Fruit fly (Drosophila melanogaster) whole organism, embryonic: ENCODE results near the gene CG8560.

Experiments
- B-H2 ChIP-seq: fragments of 200-800 bp; sonication (Bioruptor generic); optimal IDR thresholded peaks from 2 replicates; lab custom pipeline; 2018; ENCODE audit warnings: missing biosample characterization, mild to moderate bottlenecking, missing genetic modification characterization
- Blimp-1 ChIP-seq: fragments of 200-800 bp; sonication (Bioruptor generic); optimal IDR thresholded peaks from 3 replicates; lab custom pipeline; 2018; ENCODE audit warnings: missing biosample characterization, missing genetic modification characterization, mild to moderate bottlenecking, moderate library complexity, missing genetic modification reagents
- CG10979 ChIP-seq: fragments of 200-800 bp; sonication (Bioruptor generic); optimal IDR thresholded peaks from 2 replicates; lab custom pipeline; 2018; ENCODE audit warnings: missing biosample characterization, mild to moderate bottlenecking, missing genetic modification characterization, moderate library complexity
- CG11398 ChIP-seq: fragments of 200-800 bp; sonication (Bioruptor generic); optimal IDR thresholded peaks from 2 replicates; lab custom pipeline; 2016; ENCODE audit warnings: missing biosample characterization, missing genetic modification characterization
- CG11695 ChIP-seq: fragments of 200-800 bp; sonication (Bioruptor generic); IDR thresholded peaks from 3 replicates; pipeline ENCODE4 v1.3.6; 2022; ENCODE audit warnings: missing biosample characterization, missing genetic modification characterization
- CG12071 ChIP-seq: fragments of 200-800 bp; sonication (Bioruptor generic); optimal IDR thresholded peaks from 3 replicates; lab custom pipeline; 2018; ENCODE audit warnings: missing biosample characterization, mild to moderate bottlenecking, missing genetic modification characterization
- CG1603 ChIP-seq: fragments of 200-800 bp; sonication (Bioruptor generic); optimal IDR thresholded peaks from 2 replicates; lab custom pipeline; 2019; ENCODE audit warnings: missing biosample characterization, mild to moderate bottlenecking, missing genetic modification characterization, moderate library complexity
- CG16815 ChIP-seq: fragments of 200-800 bp; sonication (Bioruptor generic); optimal IDR thresholded peaks from 3 replicates; lab custom pipeline; 2017; ENCODE audit warnings: missing biosample characterization, mild to moderate bottlenecking, missing genetic modification characterization
- CG18011 ChIP-seq: fragments of 200-800 bp; sonication (Bioruptor generic); optimal IDR thresholded peaks from 2 replicates; lab custom pipeline; 2017; ENCODE audit warnings: missing biosample characterization, missing genetic modification characterization, mild to moderate bottlenecking, moderate library complexity, missing genotype
- CG2199 ChIP-seq: fragments of 200-800 bp; sonication (Bioruptor generic); IDR thresholded peaks from 3 replicates; pipeline ENCODE4 v1.3.6; 2022; ENCODE audit warnings: missing biosample characterization, missing genetic modification characterization
- CG3281 ChIP-seq: fragments of 200-800 bp; sonication (Bioruptor generic); optimal IDR thresholded peaks from 3 replicates; lab custom pipeline; 2017; ENCODE audit warnings: missing biosample characterization, mild to moderate bottlenecking, missing genetic modification characterization
- CG34422 ChIP-seq: fragments of 200-800 bp; sonication (Bioruptor generic); IDR thresholded peaks from 3 replicates; pipeline ENCODE4 v1.3.6; 2022; ENCODE audit warnings: missing biosample characterization, missing genetic modification characterization
- CG6791 ChIP-seq: fragments of 200-800 bp; sonication (Bioruptor generic); IDR thresholded peaks from 3 replicates; pipeline ENCODE4 v1.3.6; 2022; ENCODE audit warnings: missing biosample characterization, missing genetic modification characterization; ENCODE audit not compliant: partially characterized antibody
- CG7839 ChIP-seq: fragments of 200-800 bp; sonication (Bioruptor generic); optimal IDR thresholded peaks from 3 replicates; lab custom pipeline; 2018; ENCODE audit warnings: missing biosample characterization, mild to moderate bottlenecking, missing genetic modification characterization, moderate library complexity
- CG8290 ChIP-seq, 3 experiments: fragments of 200-800 bp; sonication (Bioruptor generic); optimal IDR thresholded peaks; 2 replicates each; lab custom pipeline; 2016 to 2019; ENCODE audit warnings: missing biosample characterization in 3 of 3, missing genetic modification characterization in 3 of 3, mild to moderate bottlenecking in 2 of 3, moderate library complexity in 1 of 3
- CG9727 ChIP-seq: fragments of 200-800 bp; sonication (Bioruptor generic); optimal IDR thresholded peaks from 3 replicates; lab custom pipeline; 2017; ENCODE audit warnings: missing biosample characterization, mild to moderate bottlenecking, missing genetic modification characterization
- CoRest ChIP-seq: fragments of 200-800 bp; sonication (Bioruptor generic); optimal IDR thresholded peaks from 3 replicates; lab custom pipeline; 2018; ENCODE audit warnings: missing biosample characterization, mild to moderate bottlenecking, missing genetic modification characterization, moderate library complexity
- Drgx ChIP-seq: fragments of 200-800 bp; sonication (Bioruptor generic); IDR thresholded peaks from 2 replicates; pipeline ENCODE4 v1.3.6; 2022; ENCODE audit warnings: missing biosample characterization, missing genetic modification characterization
- Ets65A ChIP-seq: fragments of 200-800 bp; sonication (Bioruptor generic); peaks from one replicate; lab custom pipeline; 2016; ENCODE audit warnings: missing biosample characterization, missing genetic modification characterization
- H2.0 ChIP-seq: fragments of 200-800 bp; sonication (Bioruptor generic); IDR thresholded peaks from 2 replicates; pipeline ENCODE4 v1.3.6; 2022; ENCODE audit warnings: missing biosample characterization, missing genetic modification characterization
- HHEX ChIP-seq: fragments of 200-800 bp; sonication (Bioruptor generic); optimal IDR thresholded peaks from 3 replicates; lab custom pipeline; 2017; ENCODE audit warnings: missing biosample characterization, mild to moderate bottlenecking, missing genetic modification characterization, missing genetic modification reagents
- Hmr ChIP-seq: fragments of 200-800 bp; sonication (Bioruptor generic); optimal IDR thresholded peaks from 3 replicates; lab custom pipeline; 2017; ENCODE audit warnings: mild to moderate bottlenecking, missing biosample characterization, missing genetic modification reagents, missing genetic modification characterization
- Kr ChIP-seq: fragments of 200-800 bp; sonication (Bioruptor generic); optimal IDR thresholded peaks from 2 replicates; lab custom pipeline; 2017; ENCODE audit warnings: missing biosample characterization, mild to moderate bottlenecking, missing genetic modification characterization
- Med ChIP-seq: fragments of 200-800 bp; sonication (Bioruptor generic); peaks from one replicate; lab custom pipeline; 2016; ENCODE audit warnings: missing biosample characterization, missing genetic modification characterization, mild to moderate bottlenecking, inconsistent platforms, moderate library complexity
- Myb ChIP-seq: fragments of 200-800 bp; sonication (Bioruptor generic); optimal IDR thresholded peaks from 2 replicates; lab custom pipeline; 2016; ENCODE audit warnings: missing biosample characterization, missing genetic modification characterization
- NFAT ChIP-seq: fragments of 200-800 bp; sonication (Bioruptor generic); IDR thresholded peaks from 2 replicates; pipeline ENCODE4 v1.3.6; 2022; ENCODE audit warnings: missing biosample characterization, missing genetic modification characterization
- Nf-YA ChIP-seq: fragments of 200-800 bp; sonication (Bioruptor generic); IDR thresholded peaks from 2 replicates; pipeline ENCODE4 v1.3.6; 2022; ENCODE audit warnings: missing biosample characterization, missing genetic modification characterization
- Ptx1 ChIP-seq: fragments of 200-800 bp; sonication (Bioruptor generic); IDR thresholded peaks from 2 replicates; pipeline ENCODE4 v1.3.6; 2022; ENCODE audit warnings: missing biosample characterization, missing genetic modification characterization
- Rx ChIP-seq: fragments of 200-800 bp; sonication (Bioruptor generic); IDR thresholded peaks from 2 replicates; pipeline ENCODE4 v1.3.6; 2022; ENCODE audit warnings: missing biosample characterization, missing genetic modification characterization
- Sox100B ChIP-seq: fragments of 200-800 bp; sonication (Bioruptor generic); optimal IDR thresholded peaks from 3 replicates; lab custom pipeline; 2018; ENCODE audit warnings: missing biosample characterization, mild to moderate bottlenecking, missing genetic modification characterization
- Xrp1 ChIP-seq: fragments of 200-800 bp; sonication (Bioruptor generic); IDR thresholded peaks from 2 replicates; pipeline ENCODE4 v1.3.6; 2022; ENCODE audit warnings: missing biosample characterization, missing genetic modification characterization
- bcd ChIP-seq: fragments of 200-800 bp; sonication (Bioruptor generic); optimal IDR thresholded peaks from 2 replicates; lab custom pipeline; 2017; ENCODE audit warnings: missing biosample characterization, mild to moderate bottlenecking, missing genetic modification characterization
- caup ChIP-seq: fragments of 200-800 bp; sonication (Bioruptor generic); optimal IDR thresholded peaks from 3 replicates; lab custom pipeline; 2017; ENCODE audit warnings: missing biosample characterization, mild to moderate bottlenecking, missing genetic modification characterization, moderate library complexity; ENCODE audit not compliant: severe bottlenecking
- chif ChIP-seq, 2 experiments: fragments of 200-800 bp; sonication (Bioruptor generic); optimal IDR thresholded peaks; 3 replicates each; lab custom pipeline; 2016; ENCODE audit warnings: missing biosample characterization in 2 of 2, missing genetic modification characterization in 2 of 2
- gcm ChIP-seq: fragments of 200-800 bp; sonication (Bioruptor generic); optimal IDR thresholded peaks from 2 replicates; lab custom pipeline; 2019; ENCODE audit warnings: missing biosample characterization, mild to moderate bottlenecking, missing genetic modification characterization, moderate library complexity
- h ChIP-seq: fragments of >200 bp; optimal IDR thresholded peaks from 2 replicates; lab custom pipeline; 2017
- klu ChIP-seq: fragments of 200-800 bp; sonication (Bioruptor generic); IDR thresholded peaks from 2 replicates; pipeline ENCODE4 v1.3.6; 2022; ENCODE audit warnings: missing biosample characterization, missing genetic modification characterization
- lbe ChIP-seq: fragments of 200-800 bp; sonication (Bioruptor generic); optimal IDR thresholded peaks from 2 replicates; lab custom pipeline; 2016; ENCODE audit warnings: missing biosample characterization, mild to moderate bottlenecking, missing genetic modification characterization
- lola ChIP-seq, 3 experiments: fragments of >200 bp in 2 of 3; fragments of 200-800 bp in 1 of 3; sonication (Bioruptor generic) in 1 of 3; optimal IDR thresholded peaks; 2 replicates each; lab custom pipeline; 2017 to 2019; ENCODE audit warnings: missing biosample characterization in 3 of 3, missing genetic modification characterization in 3 of 3, mild to moderate bottlenecking in 1 of 3, moderate library complexity in 1 of 3
- mirr ChIP-seq: fragments of 200-800 bp; sonication (Bioruptor generic); optimal IDR thresholded peaks from 3 replicates; lab custom pipeline; 2018; ENCODE audit warnings: missing biosample characterization, mild to moderate bottlenecking, missing genetic modification characterization
- onecut ChIP-seq: fragments of 200-800 bp; sonication (Bioruptor generic); IDR thresholded peaks from 2 replicates; pipeline ENCODE4 v1.3.6; 2022; ENCODE audit warnings: missing biosample characterization, missing genetic modification characterization
- pum ChIP-seq: fragments of 200-800 bp; sonication (Bioruptor generic); optimal IDR thresholded peaks from 2 replicates; lab custom pipeline; 2016; ENCODE audit warnings: missing biosample characterization, missing genetic modification characterization
- row ChIP-seq: fragments of 200-800 bp; sonication (Bioruptor generic); IDR thresholded peaks from 3 replicates; pipeline ENCODE4 v1.3.6; 2022; ENCODE audit warnings: missing biosample characterization, missing genetic modification characterization
- sens ChIP-seq: fragments of 200-800 bp; sonication (Bioruptor generic); peaks from one replicate; lab custom pipeline; 2016; ENCODE audit warnings: missing biosample characterization, missing genetic modification characterization
- tgo ChIP-seq: fragments of 200-800 bp; sonication (Bioruptor generic); IDR thresholded peaks from 3 replicates; pipeline ENCODE4 v1.3.6; 2022; ENCODE audit warnings: missing biosample characterization, missing genetic modification characterization
- unpg ChIP-seq: fragments of 200-800 bp; sonication (Bioruptor generic); optimal IDR thresholded peaks from 3 replicates; lab custom pipeline; 2018; ENCODE audit warnings: missing biosample characterization, mild to moderate bottlenecking, missing genetic modification characterization, moderate library complexity
- vnd ChIP-seq: fragments of 200-800 bp; sonication (Bioruptor generic); IDR thresholded peaks from 3 replicates; pipeline ENCODE4 v1.3.6; 2022; ENCODE audit warnings: missing biosample characterization, missing genetic modification characterization; ENCODE audit not compliant: partially characterized antibody
- vvl ChIP-seq: fragments of 200-800 bp; sonication (Bioruptor generic); IDR thresholded peaks from 2 replicates; pipeline ENCODE4 v1.3.6; 2022; ENCODE audit warnings: missing biosample characterization, missing genetic modification characterization
- zen2 ChIP-seq: fragments of 200-800 bp; sonication (Bioruptor generic); IDR thresholded peaks from 3 replicates; pipeline ENCODE4 v1.3.6; 2022; ENCODE audit warnings: missing biosample characterization, missing genetic modification characterization; ENCODE audit not compliant: partially characterized antibody

Gene CG8560

DNA sequence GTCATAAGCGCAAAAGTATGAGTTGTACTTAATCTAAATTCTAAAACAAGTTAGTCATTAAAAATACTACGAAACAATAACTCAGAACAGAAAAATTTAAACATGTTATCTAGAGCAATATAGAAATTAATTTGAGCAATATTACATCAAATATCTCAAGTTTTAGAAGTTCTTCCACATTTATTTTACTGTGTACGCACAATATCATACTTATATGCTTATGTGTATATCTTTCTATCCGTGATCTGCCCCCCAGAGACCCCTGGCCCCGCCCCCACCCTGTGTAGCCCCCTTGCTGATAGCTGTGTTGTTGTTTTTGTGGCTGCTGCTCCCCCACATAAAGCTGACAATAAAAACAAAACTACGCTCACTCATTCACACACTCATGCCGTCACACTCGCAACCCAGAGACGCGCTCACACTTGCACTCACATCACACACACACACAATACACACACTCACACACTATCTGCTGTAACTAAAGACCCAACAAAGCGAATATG lies 29.4 kb upstream of the CG8560 start (continued):
- peak; percentile 27 for TF ChIP-seq CG7839 (tag; lab: Kevin White, UChicago)
- TF ChIP-seq Drgx (GFP tag; lab: Robert Waterston, UW): peak; percentile 63
- peak; percentile 10; the same call in 1 of the 3 replicates for TF ChIP-seq CG6791
- peak; percentile 34 for TF ChIP-seq CoRest (tag; lab: Kevin White, UChicago)
- no peak for TF ChIP-seq CG16815 (GFP tag; lab: Kevin White, UChicago)
- no peak for TF ChIP-seq Myb (GFP tag; lab: Kevin White, UChicago)
- no peak for TF ChIP-seq chif (GFP tag; optimal IDR thresholded peaks at IDR 0.05; lab: Kevin White, UChicago)
- no peak for TF ChIP-seq pum (GFP tag; lab: Kevin White, UChicago)
- 0 out of 3 replicates have a peak, but pooled peaks have one; percentile 11 for TF ChIP-seq CG34422
- TF ChIP-seq lola (GFP tag; optimal IDR thresholded peaks at IDR 0.05; lab: Kevin White, UChicago): peak in 1 of 3 experiments; percentile 25
- TF ChIP-seq row (GFP tag; lab: Robert Waterston, UW): peak; percentile 48; the same call in 1 of the 3 replicates
- peak; percentile 37; the same call in 1 of the 2 replicates for TF ChIP-seq vvl (GFP tag; lab: Robert Waterston, UW)
- TF ChIP-seq h (lab: Kevin White, UChicago): no peak
- no peak for TF ChIP-seq onecut
- TF ChIP-seq vnd (GFP tag; lab: Robert Waterston, UW): no peak
- TF ChIP-seq mirr (GFP tag; lab: Kevin White, UChicago): peak; percentile 10

DNA sequence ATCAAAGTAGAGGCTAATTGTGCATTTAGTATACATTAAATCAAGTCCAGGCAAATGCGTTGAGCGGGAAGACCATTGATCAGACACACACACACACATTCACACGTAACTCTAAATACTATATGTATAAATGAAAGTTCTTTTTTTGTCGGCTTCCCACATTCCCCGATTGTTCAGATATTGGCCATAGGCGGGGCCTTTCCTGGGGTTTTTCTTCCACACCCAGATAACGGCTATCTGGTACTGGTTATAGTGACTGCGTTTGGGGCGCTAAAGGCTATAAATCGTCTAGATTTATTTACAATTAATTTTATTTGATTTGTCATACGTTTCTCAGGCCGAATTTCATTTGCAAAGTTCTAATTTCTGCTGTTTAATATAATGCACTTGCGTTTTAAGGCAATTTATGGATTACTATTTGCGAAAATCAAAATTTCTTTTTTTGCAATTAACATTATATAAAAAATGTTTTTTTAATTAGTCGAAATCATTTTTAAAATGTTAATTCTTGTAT lies 28.9 kb upstream of the CG8560 start:
- TF ChIP-seq pum (GFP tag; lab: Kevin White, UChicago): no peak
- TF ChIP-seq Kr (GFP tag; lab: Kevin White, UChicago): no peak
- peak; percentile 62; the same call in 2 of the 3 replicates for TF ChIP-seq CG2199 (GFP tag; lab: Robert Waterston, UW)
- no peak for TF ChIP-seq CG10979 (tag; lab: Kevin White, UChicago)
- no peak for TF ChIP-seq CG11695 (GFP tag; lab: Robert Waterston, UW)
- no peak for TF ChIP-seq NFAT (GFP tag; lab: Robert Waterston, UW)
- TF ChIP-seq sens: peak; percentile 56
- TF ChIP-seq klu (GFP tag; lab: Robert Waterston, UW): no peak
- TF ChIP-seq Xrp1 (GFP tag; lab: Robert Waterston, UW): no peak
- no peak for TF ChIP-seq HHEX (GFP tag; lab: Kevin White, UChicago)
- TF ChIP-seq lbe (GFP tag; lab: Kevin White, UChicago): no peak
- peak; percentile 53 for TF ChIP-seq Ets65A
- TF ChIP-seq CG1603 (tag; lab: Kevin White, UChicago): no peak
- TF ChIP-seq zen2: no peak
- TF ChIP-seq Blimp-1: no peak
- TF ChIP-seq Med: peak; percentile 30
- peak; percentile 13 for TF ChIP-seq Sox100B
- no peak for TF ChIP-seq CG18011 (GFP tag; lab: Kevin White, UChicago)
- no peak for TF ChIP-seq CG3281 (GFP tag; lab: Kevin White, UChicago)

dm6 chr3L:7432265-7432664 lies 28.3 kb upstream of the CG8560 start:
- TF ChIP-seq H2.0 (GFP tag; lab: Robert Waterston, UW): no peak
- no peak for TF ChIP-seq B-H2 (GFP tag; lab: Kevin White, UChicago)
- no peak for TF ChIP-seq CG11398 (GFP tag; lab: Kevin White, UChicago)
- no peak for TF ChIP-seq unpg (GFP tag; lab: Kevin White, UChicago)
- no peak for TF ChIP-seq bcd
- no peak for TF ChIP-seq CG8290 (GFP tag; optimal IDR thresholded peaks at IDR 0.05; lab: Kevin White, UChicago)
- TF ChIP-seq CG8290 (tag; optimal IDR thresholded peaks at IDR 0.05; lab: Kevin White, UChicago): peak in 1 of 2 experiments; percentile 30
- peak; percentile 19 for TF ChIP-seq gcm (GFP tag; lab: Kevin White, UChicago)
- no peak for TF ChIP-seq CG12071
- TF ChIP-seq tgo (GFP tag; lab: Robert Waterston, UW): no peak
- TF ChIP-seq Rx (GFP tag; lab: Robert Waterston, UW): no peak
- TF ChIP-seq CG9727 (GFP tag; lab: Kevin White, UChicago): no peak
- TF ChIP-seq Hmr (GFP tag; lab: Kevin White, UChicago): no peak
- no peak for TF ChIP-seq Nf-YA (GFP tag; lab: Robert Waterston, UW)
- TF ChIP-seq caup (GFP tag; lab: Kevin White, UChicago): no peak
- TF ChIP-seq Ptx1 (GFP tag; lab: Robert Waterston, UW): no peak
